Worm (Caenorhabditis elegans) whole organism, young adult: ENCODE measurements around the gene irld-4.
A peak's percentile ranks its signal among the peaks of the same experiment; 100 is the strongest.

Experiments
- B0019.2 ChIP-seq: fragments of 200-800 bp; sonication (Bioruptor generic); conservative IDR thresholded peaks from 2 replicates; pipeline ENCODE4 v1.3.6; 2022; ENCODE audit warnings: missing genetic modification reagents, missing genetic modification characterization, missing compliant biosample characterization
- F22D6.2 ChIP-seq: sonication (generic microtip); optimal IDR thresholded peaks from 2 replicates; lab custom pipeline; 2016; ENCODE audit warnings: mild to moderate bottlenecking, missing genetic modification characterization, missing compliant biosample characterization
- F33H1.4 ChIP-seq: fragments of 200-800 bp; sonication (Bioruptor generic); IDR thresholded peaks from 2 replicates; pipeline ENCODE4 v1.3.6; 2022; ENCODE audit warnings: missing genetic modification reagents, missing genetic modification characterization, missing compliant biosample characterization
- F49E8.2 ChIP-seq: sonication (generic microtip); optimal IDR thresholded peaks from 3 replicates; lab custom pipeline; 2017; ENCODE audit warnings: missing genetic modification characterization, mild to moderate bottlenecking, missing compliant biosample characterization, antibody characterized with exemption, moderate library complexity; ENCODE audit not compliant: insufficient read depth
- F57C9.4 ChIP-seq: sonication (generic microtip); optimal IDR thresholded peaks from 2 replicates; lab custom pipeline; 2017; ENCODE audit warnings: mild to moderate bottlenecking, missing genetic modification characterization, missing compliant biosample characterization
- T26A5.8 ChIP-seq: sonication (generic microtip); optimal IDR thresholded peaks from 2 replicates; lab custom pipeline; 2016; ENCODE audit warnings: missing genetic modification characterization, missing compliant biosample characterization
- Y79H2A.3 ChIP-seq: fragments of 200-800 bp; sonication (Bioruptor generic); conservative IDR thresholded peaks from 2 replicates; pipeline ENCODE4 v1.3.6; 2022; ENCODE audit warnings: missing genetic modification reagents, missing genetic modification characterization, missing compliant biosample characterization
- ama-1 ChIP-seq, 3 experiments: fragments of 150-350 bp in 1 of 3; sonication (generic microtip) in 2 of 3; optimal IDR thresholded peaks; 2 replicates each; lab custom pipeline; 2014 to 2018; ENCODE audit warnings: missing biosample characterization in 2 of 3, missing genetic modification characterization in 2 of 3, missing genetic modification reagents in 2 of 3
- aptf-2 ChIP-seq: fragments of 200-800 bp; sonication (Bioruptor generic); conservative IDR thresholded peaks from 2 replicates; pipeline ENCODE4 v1.3.6; 2022; ENCODE audit warnings: missing genetic modification reagents, missing genetic modification characterization, missing compliant biosample characterization
- athp-1 ChIP-seq: sonication (generic microtip); optimal IDR thresholded peaks from 2 replicates; lab custom pipeline; 2017; ENCODE audit warnings: mild to moderate bottlenecking, missing genetic modification characterization, missing compliant biosample characterization
- bed-1 ChIP-seq: fragments of 200-800 bp; sonication (Bioruptor generic); IDR thresholded peaks from 2 replicates; pipeline ENCODE4 v1.3.6; 2022; ENCODE audit warnings: missing genetic modification reagents, missing genetic modification characterization, missing compliant biosample characterization
- bed-2 ChIP-seq: fragments of 200-800 bp; sonication (Bioruptor generic); IDR thresholded peaks from 2 replicates; pipeline ENCODE4 v1.3.6; 2022; ENCODE audit warnings: missing genetic modification reagents, missing genetic modification characterization, missing compliant biosample characterization
- cebp-1 ChIP-seq, 2 experiments: fragments of 200-800 bp in 1 of 2; sonication (Bioruptor generic) in 1 of 2; sonication (generic microtip) in 1 of 2; IDR thresholded peaks in 1 of 2; optimal IDR thresholded peaks in 1 of 2; 2 replicates each; pipeline versions ENCODE4 v1.3.6 to Lab custom; 2017 to 2022; ENCODE audit warnings: missing compliant biosample characterization in 2 of 2, missing genetic modification characterization in 2 of 2, mild to moderate bottlenecking in 1 of 2, missing genetic modification reagents in 1 of 2, moderate library complexity in 1 of 2
- cebp-2 ChIP-seq: fragments of 200-800 bp; sonication (Bioruptor generic); IDR thresholded peaks from 2 replicates; pipeline ENCODE4 v1.3.6; 2022; ENCODE audit warnings: missing genetic modification characterization, missing compliant biosample characterization
- ceh-100 ChIP-seq: fragments of 200-800 bp; sonication (Bioruptor generic); IDR thresholded peaks from 2 replicates; pipeline ENCODE4 v1.3.6; 2022; ENCODE audit warnings: missing genetic modification reagents, missing genetic modification characterization, missing compliant biosample characterization
- ceh-79 ChIP-seq: sonication (generic microtip); optimal IDR thresholded peaks from 2 replicates; lab custom pipeline; 2017; ENCODE audit warnings: mild to moderate bottlenecking, missing genetic modification characterization, missing compliant biosample characterization
- dox-1 ChIP-seq: fragments of 200-800 bp; sonication (Bioruptor generic); IDR thresholded peaks from 2 replicates; pipeline ENCODE4 v1.3.6; 2022; ENCODE audit warnings: missing genetic modification reagents, missing genetic modification characterization, missing compliant biosample characterization
- dpl-1 ChIP-seq: fragments of 150-350 bp; optimal IDR thresholded peaks from 2 replicates; lab custom pipeline; 2014; ENCODE audit warnings: missing biosample characterization, missing genetic modification reagents, missing genetic modification characterization
- egl-18 ChIP-seq: fragments of 200-800 bp; sonication (Bioruptor generic); IDR thresholded peaks from 2 replicates; pipeline ENCODE4 v1.3.6; 2022; ENCODE audit warnings: missing genetic modification reagents, missing genetic modification characterization, missing compliant biosample characterization
- hlh-12 ChIP-seq: sonication (generic microtip); optimal IDR thresholded peaks from 2 replicates; lab custom pipeline; 2016; ENCODE audit warnings: missing genetic modification characterization, missing compliant biosample characterization
- hmg-1.2 ChIP-seq: fragments of 200-800 bp; sonication (Bioruptor generic); IDR thresholded peaks from 2 replicates; pipeline ENCODE4 v1.3.6; 2022; ENCODE audit warnings: missing genetic modification reagents, missing genetic modification characterization, missing compliant biosample characterization
- hrde-1 ChIP-seq: sonication (generic microtip); optimal IDR thresholded peaks from 2 replicates; lab custom pipeline; 2016; ENCODE audit warnings: missing genetic modification characterization, mild to moderate bottlenecking, missing compliant biosample characterization, moderate library complexity, missing genotype, missing genetic modification reagents, borderline replicate concordance
- hsf-1 ChIP-seq: fragments of 200-800 bp; sonication (Bioruptor generic); IDR thresholded peaks from 2 replicates; pipeline ENCODE4 v1.3.6; 2022; ENCODE audit warnings: missing genetic modification reagents, missing genetic modification characterization, missing compliant biosample characterization
- let-607 ChIP-seq, 2 experiments: fragments of 200-800 bp in 1 of 2; sonication (Bioruptor generic) in 1 of 2; sonication (generic microtip) in 1 of 2; optimal IDR thresholded peaks; 2 replicates each; lab custom pipeline; 2016 to 2018; ENCODE audit warnings: mild to moderate bottlenecking in 2 of 2, missing compliant biosample characterization in 2 of 2, missing genetic modification characterization in 2 of 2, moderate library complexity in 2 of 2, missing genotype in 1 of 2
- lin-26 ChIP-seq: fragments of 200-800 bp; sonication (Bioruptor generic); IDR thresholded peaks from 2 replicates; pipeline ENCODE4 v1.3.6; 2022; ENCODE audit warnings: missing genetic modification reagents, missing genetic modification characterization, missing compliant biosample characterization
- lsy-27 ChIP-seq: sonication (generic microtip); optimal IDR thresholded peaks from 2 replicates; lab custom pipeline; 2017; ENCODE audit warnings: missing genetic modification characterization, mild to moderate bottlenecking, missing compliant biosample characterization, antibody characterized with exemption, missing genotype, borderline replicate concordance; ENCODE audit not compliant: insufficient read depth
- madf-10 ChIP-seq: sonication (generic microtip); optimal IDR thresholded peaks from 2 replicates; lab custom pipeline; 2016; ENCODE audit warnings: mild to moderate bottlenecking, missing genetic modification characterization, missing compliant biosample characterization
- madf-3 ChIP-seq: fragments of 200-800 bp; sonication (Bioruptor generic); IDR thresholded peaks from 2 replicates; pipeline ENCODE4 v1.3.6; 2022; ENCODE audit warnings: missing genetic modification reagents, missing genetic modification characterization, missing compliant biosample characterization
- nfya-1 ChIP-seq: sonication (generic microtip); optimal IDR thresholded peaks from 2 replicates; lab custom pipeline; 2017; ENCODE audit warnings: antibody characterized with exemption, missing compliant biosample characterization, missing genetic modification characterization, borderline replicate concordance; ENCODE audit not compliant: insufficient read depth
- nhr-80 ChIP-seq: sonication (generic microtip); optimal IDR thresholded peaks from 2 replicates; lab custom pipeline; 2016; ENCODE audit warnings: missing genetic modification characterization, missing compliant biosample characterization
- pbrm-1 ChIP-seq: fragments of 200-800 bp; sonication (Bioruptor generic); IDR thresholded peaks from 2 replicates; pipeline ENCODE4 v1.3.6; 2022; ENCODE audit warnings: missing genetic modification reagents, missing genetic modification characterization, missing compliant biosample characterization
- rec-8 ChIP-seq, 2 experiments: sonication (generic microtip); optimal IDR thresholded peaks; 2 replicates each; lab custom pipeline; 2016; ENCODE audit warnings: mild to moderate bottlenecking in 2 of 2, missing genetic modification characterization in 2 of 2, missing genetic modification reagents in 2 of 2, missing genotype in 2 of 2, missing biosample characterization in 1 of 2, missing compliant biosample characterization in 1 of 2, moderate library complexity in 1 of 2
- snpc-1.3 ChIP-seq: sonication (generic microtip); optimal IDR thresholded peaks from 2 replicates; lab custom pipeline; 2017; ENCODE audit warnings: missing genetic modification characterization, mild to moderate bottlenecking, missing compliant biosample characterization, antibody characterized with exemption, moderate library complexity, missing genotype, missing genetic modification reagents; ENCODE audit not compliant: insufficient read depth
- snpc-3.4 ChIP-seq: sonication (generic microtip); optimal IDR thresholded peaks from 2 replicates; lab custom pipeline; 2017; ENCODE audit warnings: missing genetic modification characterization, mild to moderate bottlenecking, missing compliant biosample characterization, antibody characterized with exemption, moderate library complexity, missing genotype, missing genetic modification reagents
- snpc-4 ChIP-seq, 5 experiments: fragments of 150-350 bp in 1 of 5; sonication (generic microtip) in 4 of 5; optimal IDR thresholded peaks; 2 replicates each; lab custom pipeline; 2014 to 2018; ENCODE audit warnings: missing genetic modification characterization in 5 of 5, missing biosample characterization in 3 of 5, antibody characterized with exemption in 2 of 5, mild to moderate bottlenecking in 2 of 5, missing compliant biosample characterization in 2 of 5, missing genotype in 2 of 5, moderate library complexity in 2 of 5, missing genetic modification reagents in 1 of 5
- sptf-2 ChIP-seq: fragments of 200-800 bp; sonication (Bioruptor generic); optimal IDR thresholded peaks from 2 replicates; lab custom pipeline; 2018; ENCODE audit warnings: mild to moderate bottlenecking, missing genetic modification characterization, missing compliant biosample characterization
- tbp1 ChIP-seq: fragments of 200-800 bp; sonication (Bioruptor generic); optimal IDR thresholded peaks from 2 replicates; lab custom pipeline; 2018; ENCODE audit warnings: mild to moderate bottlenecking, missing genetic modification characterization, missing compliant biosample characterization
- zim-3 ChIP-seq: sonication (generic microtip); optimal IDR thresholded peaks from 2 replicates; lab custom pipeline; 2017; ENCODE audit warnings: mild to moderate bottlenecking, missing genetic modification characterization, moderate library complexity, missing compliant biosample characterization
- ztf-22 ChIP-seq: fragments of 200-800 bp; sonication (Bioruptor generic); optimal IDR thresholded peaks from 2 replicates; lab custom pipeline; 2018; ENCODE audit warnings: mild to moderate bottlenecking, missing genetic modification characterization, moderate library complexity, missing compliant biosample characterization
- ztf-25 ChIP-seq: fragments of 200-800 bp; sonication (Bioruptor generic); IDR thresholded peaks from 2 replicates; pipeline ENCODE4 v1.3.6; 2022; ENCODE audit warnings: missing genetic modification reagents, missing genetic modification characterization, missing compliant biosample characterization

Gene irld-4

DNA sequence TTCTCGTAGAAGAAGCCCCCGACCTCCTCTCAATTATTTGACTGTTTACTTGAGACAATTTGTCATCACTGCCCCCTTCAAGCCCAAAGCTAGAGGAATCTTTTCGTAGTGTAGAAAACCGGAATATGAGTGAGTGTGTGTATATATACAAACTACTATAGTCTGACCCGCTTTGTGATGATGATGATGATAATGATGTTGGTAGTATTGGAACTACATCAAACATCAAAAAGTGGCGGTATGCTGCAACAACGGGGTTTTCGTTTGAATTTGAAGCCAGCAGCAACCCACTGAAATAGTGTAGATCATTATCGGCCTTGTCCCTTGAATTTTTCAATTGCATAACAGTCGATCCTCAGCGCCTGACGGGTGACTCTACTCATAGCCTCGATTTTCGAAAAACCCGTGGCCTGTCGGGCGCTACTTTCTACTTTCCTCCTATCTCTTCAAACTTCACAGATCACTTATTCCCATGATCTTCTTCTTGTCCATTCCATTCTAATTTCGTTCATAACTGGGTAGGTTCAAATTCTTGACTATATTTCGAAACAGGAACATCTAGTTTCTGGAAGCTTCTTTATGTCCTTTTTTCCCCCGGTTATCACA is 20.9 kb upstream of the irld-4 start:
- no peak for TF ChIP-seq rec-8 (tag; optimal IDR thresholded peaks at IDR 0.05; lab: Kevin White, UChicago)
- no peak for TF ChIP-seq cebp-1 (GFP tag; IDR thresholded peaks at IDR 0.05; lab: Robert Waterston, UW)
- TF ChIP-seq cebp-1 (tag; optimal IDR thresholded peaks at IDR 0.05; lab: Kevin White, UChicago): peak; percentile 29
- TF ChIP-seq lin-26 (GFP tag; lab: Robert Waterston, UW): peak; percentile 58; the same call in 1 of the 2 replicates
- no peak for TF ChIP-seq pbrm-1 (GFP tag; lab: Robert Waterston, UW)
- TF ChIP-seq F22D6.2 (tag; lab: Kevin White, UChicago): no peak
- no peak for TF ChIP-seq ceh-79 (tag; lab: Kevin White, UChicago)
- TF ChIP-seq snpc-4 (GFP tag; optimal IDR thresholded peaks at IDR 0.05; lab: Kevin White, UChicago): no peak
- TF ChIP-seq snpc-4 (tag; optimal IDR thresholded peaks at IDR 0.05; lab: Kevin White, UChicago): peak; percentile 59 to 86 (median 82)
- 0 out of 2 replicates have a peak, but pooled peaks have one; percentile 56 for TF ChIP-seq cebp-2 (GFP tag; lab: Robert Waterston, UW)
- TF ChIP-seq Y79H2A.3: 0 out of 2 replicates have a peak, but pooled peaks have one; percentile 18
- TF ChIP-seq lsy-27 (tag; lab: Kevin White, UChicago): no peak
- TF ChIP-seq bed-1: no peak
- TF ChIP-seq zim-3 (tag; lab: Kevin White, UChicago): no peak

ce11 chrIV:14612547-14613329 is 20.2 kb upstream of the irld-4 start:
- no peak for TF ChIP-seq snpc-3.4 (tag; lab: Kevin White, UChicago)
- TF ChIP-seq T26A5.8 (tag; lab: Kevin White, UChicago): no peak
- no peak for TF ChIP-seq nfya-1 (tag; lab: Kevin White, UChicago)
- no peak for TF ChIP-seq F57C9.4 (tag; lab: Kevin White, UChicago)
- TF ChIP-seq cebp-1 (GFP tag; IDR thresholded peaks at IDR 0.05; lab: Robert Waterston, UW): no peak
- peak; percentile 20 for TF ChIP-seq cebp-1 (tag; optimal IDR thresholded peaks at IDR 0.05; lab: Kevin White, UChicago)
- no peak for TF ChIP-seq hlh-12
- TF ChIP-seq pbrm-1 (GFP tag; lab: Robert Waterston, UW): no peak
- no peak for TF ChIP-seq egl-18 (GFP tag; lab: Robert Waterston, UW)
- peak; percentile 49 for TF ChIP-seq nhr-80
- peak; percentile 4; the same call in 1 of the 2 replicates for TF ChIP-seq hmg-1.2 (GFP tag; lab: Robert Waterston, UW)
- no peak for TF ChIP-seq madf-10 (tag; lab: Kevin White, UChicago)
- no peak for TF ChIP-seq sptf-2
- no peak for TF ChIP-seq snpc-1.3 (tag; lab: Kevin White, UChicago)
- TF ChIP-seq athp-1 (tag; lab: Kevin White, UChicago): no peak
- no peak for TF ChIP-seq rec-8 (tag; optimal IDR thresholded peaks at IDR 0.05; lab: Kevin White, UChicago)
- no peak for TF ChIP-seq ama-1 (optimal IDR thresholded peaks at IDR 0.05; lab: Kevin White, UChicago)
- TF ChIP-seq ama-1 (GFP tag; optimal IDR thresholded peaks at IDR 0.05; lab: Kevin White, UChicago): no peak
- 0 out of 2 replicates have a peak, but pooled peaks have one; percentile 9 for TF ChIP-seq lin-26 (GFP tag; lab: Robert Waterston, UW)
- no peak for TF ChIP-seq hsf-1 (GFP tag; lab: Robert Waterston, UW)
- no peak for TF ChIP-seq dox-1 (GFP tag; lab: Robert Waterston, UW)
- TF ChIP-seq ztf-25: no peak
- peak; percentile 29 for TF ChIP-seq tbp1 (GFP tag; lab: Kevin White, UChicago)
- TF ChIP-seq hrde-1: no peak
- no peak for TF ChIP-seq B0019.2 (GFP tag; lab: Robert Waterston, UW)
- TF ChIP-seq ztf-22 (GFP tag; lab: Kevin White, UChicago): no peak
- TF ChIP-seq dpl-1 (GFP tag; lab: Kevin White, UChicago): no peak
- no peak for TF ChIP-seq madf-3 (GFP tag; lab: Robert Waterston, UW)
- TF ChIP-seq aptf-2 (GFP tag; lab: Robert Waterston, UW): no peak
- no peak for TF ChIP-seq let-607 (tag; optimal IDR thresholded peaks at IDR 0.05; lab: Kevin White, UChicago)
- no peak for TF ChIP-seq bed-2
- no peak for TF ChIP-seq F33H1.4
- TF ChIP-seq ceh-100 (GFP tag; lab: Robert Waterston, UW): no peak
- TF ChIP-seq F49E8.2 (tag; lab: Kevin White, UChicago): no peak
